Worm (Caenorhabditis elegans) whole organism, L1 larva: ENCODE results near the gene nspc-1.

Source experiments
- C04F5.9 ChIP-seq: sonication (generic microtip); optimal IDR thresholded peaks from 2 replicates; lab custom pipeline; 2016; ENCODE audit warnings: missing genetic modification characterization, missing compliant biosample characterization
- C16A3.4 ChIP-seq: fragments of 150-350 bp; optimal IDR thresholded peaks from 2 replicates; lab custom pipeline; 2014; ENCODE audit warnings: missing biosample characterization, missing genetic modification characterization
- F16B12.6 ChIP-seq: fragments of 150-350 bp; optimal IDR thresholded peaks from 2 replicates; lab custom pipeline; 2014; ENCODE audit warnings: missing biosample characterization, missing genetic modification characterization
- Y116A8C.19 ChIP-seq: sonication (generic microtip); optimal IDR thresholded peaks from 2 replicates; lab custom pipeline; 2016; ENCODE audit warnings: missing compliant biosample characterization, missing genetic modification characterization, borderline replicate concordance
- aha-1 ChIP-seq: fragments of 150-350 bp; optimal IDR thresholded peaks from 2 replicates; lab custom pipeline; 2014; ENCODE audit warnings: missing biosample characterization, missing genetic modification characterization
- aly-2 ChIP-seq: fragments of 150-350 bp; optimal IDR thresholded peaks from 2 replicates; lab custom pipeline; 2014; ENCODE audit warnings: missing biosample characterization, missing genetic modification characterization
- blmp-1 ChIP-seq: fragments of 150-350 bp; optimal IDR thresholded peaks from 2 replicates; lab custom pipeline; 2014; ENCODE audit warnings: missing biosample characterization, missing genetic modification characterization
- ceh-8 ChIP-seq: fragments of 200-800 bp; sonication (Bioruptor generic); optimal IDR thresholded peaks from 2 replicates; lab custom pipeline; 2018; ENCODE audit warnings: mild to moderate bottlenecking, missing genetic modification characterization, moderate library complexity, missing compliant biosample characterization
- ceh-82 ChIP-seq, 3 experiments: fragments of 150-350 bp in 1 of 3; sonication (generic microtip) in 2 of 3; optimal IDR thresholded peaks; 2 replicates each; lab custom pipeline; 2014 to 2017; ENCODE audit warnings: missing biosample characterization in 3 of 3, missing genetic modification characterization in 3 of 3
- ceh-88 ChIP-seq: fragments of 200-800 bp; sonication (Bioruptor generic); IDR thresholded peaks from 2 replicates; pipeline ENCODE4 v1.3.6; 2022; ENCODE audit warnings: missing genetic modification characterization, missing compliant biosample characterization
- ceh-90 ChIP-seq: sonication (generic microtip); optimal IDR thresholded peaks from 2 replicates; lab custom pipeline; 2016; ENCODE audit warnings: missing genetic modification characterization, missing compliant biosample characterization
- ces-1 ChIP-seq: fragments of 150-350 bp; optimal IDR thresholded peaks from 2 replicates; lab custom pipeline; 2014; ENCODE audit warnings: missing biosample characterization, missing genetic modification reagents, missing genetic modification characterization
- dpl-1 ChIP-seq, 3 experiments: fragments of 150-350 bp in 2 of 3; sonication (generic microtip) in 1 of 3; optimal IDR thresholded peaks; 2 replicates each; lab custom pipeline; 2014 to 2017; ENCODE audit warnings: missing biosample characterization in 3 of 3, missing genetic modification characterization in 3 of 3, missing genetic modification reagents in 3 of 3
- dsc-1 ChIP-seq: sonication (generic microtip); optimal IDR thresholded peaks from 2 replicates; lab custom pipeline; 2016; ENCODE audit warnings: mild to moderate bottlenecking, missing genetic modification characterization, missing compliant biosample characterization
- efl-1 ChIP-seq, 4 experiments: fragments of 150-350 bp; optimal IDR thresholded peaks in 3 of 4; peaks in 1 of 4; 1 replicate in 1 of 4; 2 replicates in 3 of 4; lab custom pipeline; 2014; ENCODE audit warnings: missing biosample characterization in 2 of 4, missing genetic modification characterization in 2 of 4, missing genetic modification reagents in 2 of 4
- efl-3 ChIP-seq: fragments of 200-800 bp; sonication (Bioruptor generic); optimal IDR thresholded peaks from 2 replicates; lab custom pipeline; 2018; ENCODE audit warnings: mild to moderate bottlenecking, missing genetic modification characterization, missing compliant biosample characterization
- egl-27 ChIP-seq, 2 experiments: fragments of 150-350 bp in 1 of 2; sonication (generic microtip); optimal IDR thresholded peaks; 3 replicates each; lab custom pipeline; 2017 to 2018; ENCODE audit warnings: missing biosample characterization in 2 of 2, missing genetic modification characterization in 2 of 2, missing genetic modification reagents in 2 of 2
- elt-2 ChIP-seq: sonication (generic microtip); optimal IDR thresholded peaks from 2 replicates; lab custom pipeline; 2016; ENCODE audit warnings: missing genetic modification characterization, mild to moderate bottlenecking, inconsistent platforms, missing compliant biosample characterization, missing genetic modification reagents
- elt-3 ChIP-seq, 6 experiments: fragments of 150-350 bp in 1 of 6; sonication (generic microtip); optimal IDR thresholded peaks; 2 replicates each; lab custom pipeline; 2017 to 2018; ENCODE audit warnings: missing biosample characterization in 6 of 6, missing genetic modification characterization in 6 of 6, inconsistent platforms in 1 of 6
- ets-5 ChIP-seq: fragments of 200-800 bp; sonication (Bioruptor generic); IDR thresholded peaks from 2 replicates; pipeline ENCODE4 v1.3.6; 2022; ENCODE audit warnings: missing genetic modification characterization, missing compliant biosample characterization
- fkh-10 ChIP-seq: sonication (generic microtip); optimal IDR thresholded peaks from 2 replicates; lab custom pipeline; 2017; ENCODE audit warnings: missing biosample characterization, missing genetic modification reagents, missing genetic modification characterization
- fkh-4 ChIP-seq: sonication (generic microtip); optimal IDR thresholded peaks from 2 replicates; lab custom pipeline; 2016; ENCODE audit warnings: missing compliant biosample characterization, missing genetic modification characterization, borderline replicate concordance
- fkh-8 ChIP-seq: sonication (generic microtip); optimal IDR thresholded peaks from 2 replicates; lab custom pipeline; 2016; ENCODE audit warnings: mild to moderate bottlenecking, missing genetic modification characterization, missing compliant biosample characterization
- fos-1 ChIP-seq: fragments of 150-350 bp; optimal IDR thresholded peaks from 2 replicates; lab custom pipeline; 2014; ENCODE audit warnings: missing biosample characterization, missing genetic modification characterization
- irx-1 ChIP-seq: sonication (generic microtip); optimal IDR thresholded peaks from 2 replicates; lab custom pipeline; 2016; ENCODE audit warnings: missing genetic modification characterization, missing compliant biosample characterization
- isw-1 ChIP-seq: fragments of 200-800 bp; sonication (Bioruptor generic); IDR thresholded peaks from 2 replicates; pipeline ENCODE4 v1.3.6; 2022; ENCODE audit warnings: missing genetic modification characterization, missing compliant biosample characterization
- jun-1 ChIP-seq: fragments of 150-350 bp; optimal IDR thresholded peaks from 2 replicates; lab custom pipeline; 2014; ENCODE audit warnings: missing biosample characterization, missing genetic modification reagents, missing genetic modification characterization
- lin-13 ChIP-seq: fragments of 150-350 bp; optimal IDR thresholded peaks from 2 replicates; lab custom pipeline; 2014; ENCODE audit warnings: missing biosample characterization, missing genetic modification reagents, missing genetic modification characterization
- lin-35 ChIP-seq, 2 experiments: fragments of 150-350 bp; optimal IDR thresholded peaks; 2 replicates each; lab custom pipeline; 2014; ENCODE audit warnings: missing biosample characterization in 2 of 2, missing genetic modification characterization in 2 of 2, missing genetic modification reagents in 2 of 2
- lin-39 ChIP-seq: fragments of 150-350 bp; optimal IDR thresholded peaks from 2 replicates; lab custom pipeline; 2014; ENCODE audit warnings: missing biosample characterization, missing genetic modification reagents, missing genetic modification characterization
- lir-3 ChIP-seq: sonication (generic microtip); optimal IDR thresholded peaks from 2 replicates; lab custom pipeline; 2016; ENCODE audit warnings: mild to moderate bottlenecking, missing genetic modification characterization, moderate library complexity, missing compliant biosample characterization; ENCODE audit not compliant: poor library complexity
- lsy-2 ChIP-seq, 2 experiments: fragments of 150-350 bp; optimal IDR thresholded peaks; 2 replicates each; lab custom pipeline; 2014; ENCODE audit warnings: missing biosample characterization in 2 of 2, missing genetic modification characterization in 2 of 2
- mef-2 ChIP-seq: fragments of 150-350 bp; optimal IDR thresholded peaks from 2 replicates; lab custom pipeline; 2014; ENCODE audit warnings: missing biosample characterization, missing genetic modification characterization
- mep-1 ChIP-seq: fragments of 150-350 bp; optimal IDR thresholded peaks from 2 replicates; lab custom pipeline; 2014; ENCODE audit warnings: missing biosample characterization, missing genetic modification characterization
- nhr-11 ChIP-seq: fragments of 150-350 bp; optimal IDR thresholded peaks from 2 replicates; lab custom pipeline; 2014; ENCODE audit warnings: missing biosample characterization, missing genetic modification characterization
- nhr-20 ChIP-seq: sonication (generic microtip); optimal IDR thresholded peaks from 2 replicates; lab custom pipeline; 2016; ENCODE audit warnings: mild to moderate bottlenecking, missing genetic modification characterization, missing compliant biosample characterization
- nhr-28 ChIP-seq: fragments of 150-350 bp; optimal IDR thresholded peaks from 2 replicates; lab custom pipeline; 2014; ENCODE audit warnings: missing biosample characterization, missing genetic modification characterization
- nhr-71 ChIP-seq: sonication (generic microtip); optimal IDR thresholded peaks from 2 replicates; lab custom pipeline; 2016; ENCODE audit warnings: mild to moderate bottlenecking, missing genetic modification characterization, moderate library complexity, missing compliant biosample characterization
- nhr-76 ChIP-seq: sonication (generic microtip); optimal IDR thresholded peaks from 2 replicates; lab custom pipeline; 2017; ENCODE audit warnings: missing biosample characterization, missing genetic modification characterization
- nhr-77 ChIP-seq: fragments of 150-350 bp; optimal IDR thresholded peaks from 2 replicates; lab custom pipeline; 2014; ENCODE audit warnings: missing biosample characterization, missing genetic modification characterization
- nhr-85 ChIP-seq: sonication (generic microtip); peaks from one replicate; lab custom pipeline; 2016; ENCODE audit warnings: missing genetic modification characterization, inconsistent platforms, missing compliant biosample characterization
- nhr-90 ChIP-seq: sonication (generic microtip); optimal IDR thresholded peaks from 2 replicates; lab custom pipeline; 2016; ENCODE audit warnings: mild to moderate bottlenecking, missing genetic modification characterization, missing compliant biosample characterization; ENCODE audit not compliant: poor library complexity
- rnt-1 ChIP-seq: sonication (generic microtip); optimal IDR thresholded peaks from 2 replicates; lab custom pipeline; 2016; ENCODE audit warnings: mild to moderate bottlenecking, missing genetic modification characterization, moderate library complexity, missing compliant biosample characterization
- skn-1 ChIP-seq: fragments of 150-350 bp; optimal IDR thresholded peaks from 2 replicates; lab custom pipeline; 2014; ENCODE audit warnings: missing biosample characterization, missing genetic modification characterization
- sptf-1 ChIP-seq: fragments of 150-350 bp; optimal IDR thresholded peaks from 2 replicates; lab custom pipeline; 2014; ENCODE audit warnings: missing biosample characterization, missing genetic modification characterization
- sup-37 ChIP-seq: fragments of 200-800 bp; sonication (Bioruptor generic); optimal IDR thresholded peaks from 2 replicates; lab custom pipeline; 2018; ENCODE audit warnings: mild to moderate bottlenecking, missing genetic modification characterization, missing compliant biosample characterization
- swsn-7 ChIP-seq: sonication (generic microtip); optimal IDR thresholded peaks from 2 replicates; lab custom pipeline; 2016; ENCODE audit warnings: missing genetic modification characterization, missing compliant biosample characterization
- tlp-1 ChIP-seq: fragments of 150-350 bp; optimal IDR thresholded peaks from 2 replicates; lab custom pipeline; 2014; ENCODE audit warnings: missing biosample characterization, missing genetic modification characterization
- unc-30 ChIP-seq: sonication (generic microtip); optimal IDR thresholded peaks from 2 replicates; lab custom pipeline; 2017; ENCODE audit warnings: missing biosample characterization, missing genetic modification characterization
- zag-1 ChIP-seq: fragments of 150-350 bp; optimal IDR thresholded peaks from 2 replicates; lab custom pipeline; 2014; ENCODE audit warnings: missing biosample characterization, missing genetic modification characterization
- zip-4 ChIP-seq: fragments of 200-800 bp; sonication (Bioruptor generic); optimal IDR thresholded peaks from 2 replicates; lab custom pipeline; 2018; ENCODE audit warnings: mild to moderate bottlenecking, missing genetic modification characterization, moderate library complexity, missing compliant biosample characterization
- ztf-11 ChIP-seq, 2 experiments: sonication (generic microtip); optimal IDR thresholded peaks; 2 replicates each; lab custom pipeline; 2016 to 2017; ENCODE audit warnings: missing genetic modification characterization in 2 of 2, missing biosample characterization in 1 of 2, missing compliant biosample characterization in 1 of 2
- ztf-4 ChIP-seq: fragments of 150-350 bp; optimal IDR thresholded peaks from 2 replicates; lab custom pipeline; 2014; ENCODE audit warnings: missing biosample characterization, missing genetic modification characterization

nspc-1 gene

DNA sequence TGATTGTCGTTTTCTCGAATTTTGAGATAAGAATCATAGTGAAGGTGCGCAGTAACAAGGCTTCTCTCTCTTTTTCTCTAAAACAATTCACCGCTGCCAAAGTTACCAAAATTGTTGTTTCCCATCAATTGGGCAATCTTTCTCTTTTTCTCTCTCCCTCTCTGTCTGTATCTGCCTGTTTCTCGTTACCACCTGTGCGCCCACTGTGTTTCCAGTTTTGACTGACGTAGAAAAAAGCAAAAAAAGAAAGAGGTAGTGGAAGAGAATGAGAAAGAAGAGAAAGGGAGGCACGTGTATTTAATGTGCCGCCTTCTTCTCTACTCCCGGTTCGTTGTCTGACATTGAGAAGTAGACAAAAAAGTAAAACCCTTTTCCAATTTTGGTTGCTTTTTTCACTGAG is 15.2 kb upstream of the nspc-1 start:
- TF ChIP-seq mef-2 (tag; lab: Kevin White, UChicago) (no peak), fkh-10 (GFP tag; lab: Kevin White, UChicago) (no peak), lin-35 (GFP tag; optimal IDR thresholded peaks at IDR 0.05; lab: Kevin White, UChicago) (peak; percentile 6 to 80), isw-1 (no peak), nhr-20 (tag; lab: Kevin White, UChicago) (peak; percentile 89), nhr-28 (tag; lab: Kevin White, UChicago) (no peak), fkh-8 (tag; lab: Kevin White, UChicago) (no peak), mep-1 (tag; lab: Kevin White, UChicago) (peak; percentile 79), nhr-11 (no peak), ceh-88 (GFP tag; lab: Robert Waterston, UW) (no peak), blmp-1 (tag; lab: Kevin White, UChicago) (peak; percentile 75), rnt-1 (peak; percentile 53), lin-39 (tag; lab: Kevin White, UChicago) (no peak), ceh-82 (tag; optimal IDR thresholded peaks at IDR 0.05; lab: Kevin White, UChicago) (peak in 2 of 3 experiments; percentile 14 to 45), skn-1 (tag; lab: Kevin White, UChicago) (no peak), ets-5 (GFP tag; lab: Robert Waterston, UW) (no peak), swsn-7 (tag; lab: Kevin White, UChicago) (peak; percentile 41), nhr-76 (tag; lab: Kevin White, UChicago) (no peak), irx-1 (no peak), sup-37 (GFP tag; lab: Kevin White, UChicago) (no peak), zag-1 (tag; lab: Kevin White, UChicago) (no peak), elt-2 (peak; percentile 32), unc-30 (tag; lab: Kevin White, UChicago) (no peak), jun-1 (peak; percentile 29), lin-13 (GFP tag; lab: Kevin White, UChicago) (peak; percentile 19), dsc-1 (tag; lab: Kevin White, UChicago) (no peak), Y116A8C.19 (tag; lab: Kevin White, UChicago) (no peak), ceh-90 (tag; lab: Kevin White, UChicago) (no peak), aha-1 (tag; lab: Kevin White, UChicago) (no peak), fkh-4 (tag; lab: Kevin White, UChicago) (no peak), C04F5.9 (tag; lab: Kevin White, UChicago) (no peak), zip-4 (GFP tag; lab: Kevin White, UChicago) (no peak), egl-27 (tag; optimal IDR thresholded peaks at IDR 0.05; lab: Kevin White, UChicago) (peak; percentile 33 to 62), nhr-77 (tag; lab: Kevin White, UChicago) (peak; percentile 45), ztf-11 (tag; optimal IDR thresholded peaks at IDR 0.05; lab: Kevin White, UChicago) (no peak), sptf-1 (no peak), ces-1 (no peak), C16A3.4 (peak; percentile 24), nhr-90 (peak; percentile 58), F16B12.6 (tag; lab: Kevin White, UChicago) (no peak), ztf-4 (no peak), ceh-8 (GFP tag; lab: Kevin White, UChicago) (no peak), lir-3 (no peak), nhr-71 (tag; lab: Kevin White, UChicago) (peak; percentile 79), efl-1 (optimal IDR thresholded peaks at IDR 0.05; lab: Kevin White, UChicago) (peak; percentile 20 to 34), efl-1 (GFP tag; optimal IDR thresholded peaks at IDR 0.05 in 1 of 2; lab: Kevin White, UChicago) (no peak), lsy-2 (tag; optimal IDR thresholded peaks at IDR 0.05; lab: Kevin White, UChicago) (peak; percentile 35 to 69), fos-1 (tag; lab: Kevin White, UChicago) (peak; percentile 27), tlp-1 (no peak), aly-2 (tag; lab: Kevin White, UChicago) (no peak), dpl-1 (GFP tag; optimal IDR thresholded peaks at IDR 0.05; lab: Kevin White, UChicago) (peak in 2 of 3 experiments; percentile 7 to 40), efl-3 (GFP tag; lab: Kevin White, UChicago) (no peak), nhr-85 (tag; lab: Kevin White, UChicago) (peak; percentile 96), elt-3 (tag; optimal IDR thresholded peaks at IDR 0.05; lab: Kevin White, UChicago) (peak in 4 of 6 experiments; percentile 20 to 63 (median 38))
